Fruit fly (Drosophila melanogaster): Measurements from ENCODE around the gene CG7168.

The CG7168 gene

DNA sequence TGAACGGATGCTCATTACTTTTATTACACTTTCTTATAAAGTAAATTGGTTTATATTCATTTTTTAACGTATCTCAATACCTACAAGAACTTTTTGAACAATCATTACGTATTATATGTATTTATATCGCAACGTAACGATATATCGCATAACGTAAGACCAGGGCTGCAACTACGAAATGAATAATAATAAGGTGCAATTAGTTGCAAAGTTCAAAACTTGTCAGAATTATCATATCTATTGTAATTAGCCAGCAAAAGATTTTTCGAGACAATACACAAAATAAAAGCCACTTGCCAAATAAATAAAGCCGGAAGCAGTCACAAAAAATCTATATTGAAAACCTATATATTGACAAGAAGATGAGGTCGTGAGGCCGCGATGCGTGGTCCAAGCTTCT, 10.6 kb downstream of the CG7168 start:
- TF ChIP-seq Ada2b (GFP tag; IDR thresholded peaks at IDR 0.05): peak; percentile 47; the same call in 1 of the 2 replicates
- TF ChIP-seq CG13424 (tag; optimal IDR thresholded peaks at IDR 0.05): peak; percentile 32
- TF ChIP-seq Antp (GFP tag; optimal IDR thresholded peaks at IDR 0.05): no peak
- TF ChIP-seq CG7786 (GFP tag; optimal IDR thresholded peaks at IDR 0.05): peak; percentile 42
- peak; percentile 1 for TF ChIP-seq Hr3 (GFP tag; optimal IDR thresholded peaks at IDR 0.05)
- no peak for TF ChIP-seq Dfd (GFP tag; optimal IDR thresholded peaks at IDR 0.05)
- TF ChIP-seq wek (GFP tag; optimal IDR thresholded peaks at IDR 0.05): no peak
- peak; percentile 47 for TF ChIP-seq CG2129 (GFP tag; IDR thresholded peaks at IDR 0.05; ENCODE audit: partially characterized antibody)
- TF ChIP-seq bbx (GFP tag; IDR thresholded peaks at IDR 0.05; ENCODE audit: partially characterized antibody): peak; percentile 46
- TF ChIP-seq dpn (GFP tag; optimal IDR thresholded peaks at IDR 0.05): peak; percentile 47 to 50
- TF ChIP-seq Rfx (GFP tag; IDR thresholded peaks at IDR 0.05): peak; percentile 54
- no peak; the same call in 1 of the 3 replicates for TF ChIP-seq hb (GFP tag; IDR thresholded peaks at IDR 0.05; ENCODE audit: partially characterized antibody)
- no peak for TF ChIP-seq CG2875 (GFP tag; optimal IDR thresholded peaks at IDR 0.05)
- no peak for TF ChIP-seq CG7963 (GFP tag; IDR thresholded peaks at IDR 0.05; ENCODE audit: partially characterized antibody)
- peak; percentile 52 for TF ChIP-seq mam (GFP tag; optimal IDR thresholded peaks at IDR 0.05)
- no peak for TF ChIP-seq her (GFP tag; optimal IDR thresholded peaks at IDR 0.05)
- TF ChIP-seq pzg (GFP tag; optimal IDR thresholded peaks at IDR 0.05): peak; percentile 55
- TF ChIP-seq jumu (GFP tag; optimal IDR thresholded peaks at IDR 0.05): peak; percentile 8
- no peak for TF ChIP-seq mld (GFP tag; IDR thresholded peaks at IDR 0.05; ENCODE audit: partially characterized antibody)
- no peak for TF ChIP-seq jigr1 (GFP tag; IDR thresholded peaks at IDR 0.05)
- peak; percentile 24 for TF ChIP-seq pum (GFP tag; optimal IDR thresholded peaks at IDR 0.05)
- peak; percentile 3 for TF ChIP-seq fd96Cb (tag; optimal IDR thresholded peaks at IDR 0.05)
- TF ChIP-seq CG9215 (GFP tag; IDR thresholded peaks at IDR 0.05): no peak
- peak; percentile 59 for TF ChIP-seq CG30403 (GFP tag; optimal IDR thresholded peaks at IDR 0.05)
- peak; percentile 87 for TF ChIP-seq CG6689 (GFP tag; IDR thresholded peaks at IDR 0.05)
- TF ChIP-seq fu2 (GFP tag; optimal IDR thresholded peaks at IDR 0.05): peak; percentile 33
- peak; percentile 79 for TF ChIP-seq Scr (GFP tag; IDR thresholded peaks at IDR 0.05; ENCODE audit: partially characterized antibody)
- TF ChIP-seq Sox102F (GFP tag; optimal IDR thresholded peaks at IDR 0.05): peak; percentile 40
- TF ChIP-seq CG34224 (GFP tag; IDR thresholded peaks at IDR 0.05; ENCODE audit: partially characterized antibody): peak; percentile 78
- TF ChIP-seq Xbp1 (GFP tag; optimal IDR thresholded peaks at IDR 0.05): peak; percentile 57
- peak; percentile 10; the same call in 1 of the 2 replicates for TF ChIP-seq Atf6 (GFP tag; IDR thresholded peaks at IDR 0.05)
- no peak; the same call in 1 of the 2 replicates for TF ChIP-seq vvl (GFP tag; IDR thresholded peaks at IDR 0.05)
- no peak for TF ChIP-seq wor (GFP tag; IDR thresholded peaks at IDR 0.05)
- peak; percentile 40 for TF ChIP-seq CG7839 (tag; optimal IDR thresholded peaks at IDR 0.05)
- no peak for TF ChIP-seq CG15479 (GFP tag; optimal IDR thresholded peaks at IDR 0.05)
- peak; percentile 20 for TF ChIP-seq bcd (GFP tag; optimal IDR thresholded peaks at IDR 0.05)
- peak; percentile 19 for TF ChIP-seq NC2β (GFP tag; optimal IDR thresholded peaks at IDR 0.05)
- TF ChIP-seq CG10565 (GFP tag; optimal IDR thresholded peaks at IDR 0.05): no peak
- TF ChIP-seq knrl (GFP tag; IDR thresholded peaks at IDR 0.05; ENCODE audit: partially characterized antibody): peak; percentile 72; the same call in 2 of the 3 replicates
- peak; percentile 88 for TF ChIP-seq zen2 (GFP tag; IDR thresholded peaks at IDR 0.05; ENCODE audit: partially characterized antibody)
- TF ChIP-seq CG4820 (GFP tag; optimal IDR thresholded peaks at IDR 0.05): no peak
- peak; percentile 3 for TF ChIP-seq CG10209 (GFP tag; optimal IDR thresholded peaks at IDR 0.05)
- no peak for TF ChIP-seq CG10366 (GFP tag; IDR thresholded peaks at IDR 0.05)
- TF ChIP-seq sna (GFP tag; IDR thresholded peaks at IDR 0.05; ENCODE audit: partially characterized antibody): peak; percentile 86
- no peak for TF ChIP-seq dati (GFP tag; IDR thresholded peaks at IDR 0.05)
- TF ChIP-seq CG4282 (GFP tag; optimal IDR thresholded peaks at IDR 0.05): peak; percentile 35
- TF ChIP-seq tna (GFP tag; IDR thresholded peaks at IDR 0.05; ENCODE audit: partially characterized antibody): peak; percentile 14; the same call in 1 of the 2 replicates
- TF ChIP-seq eyg (GFP tag; optimal IDR thresholded peaks at IDR 0.05): peak; percentile 15
- TF ChIP-seq trem (tag; optimal IDR thresholded peaks at IDR 0.05): peak; percentile 20
- peak; percentile 46 for TF ChIP-seq HmgZ (tag; optimal IDR thresholded peaks at IDR 0.05)

Data from whole organism, embryonic.